Worm (Caenorhabditis elegans): Measurements from ENCODE around the gene hex-5.

The hex-5 gene

ce11 chrX:14900487-14900886 lies 4.6 kb downstream of the hex-5 start:
- no peak for TF ChIP-seq tbx-11 (GFP tag; IDR thresholded peaks at IDR 0.05)
- TF ChIP-seq sea-1 (GFP tag; conservative IDR thresholded peaks at IDR 0.05) = no peak
- no peak for TF ChIP-seq tra-4 (tag; optimal IDR thresholded peaks at IDR 0.05)
- no peak for TF ChIP-seq ceh-36 (tag; optimal IDR thresholded peaks at IDR 0.05)
- TF ChIP-seq hnd-1 (tag; optimal IDR thresholded peaks at IDR 0.05) = no peak
- TF ChIP-seq ama-1 (optimal IDR thresholded peaks at IDR 0.05) = no peak
- TF ChIP-seq scrt-1 (GFP tag; IDR thresholded peaks at IDR 0.05) = no peak
- TF ChIP-seq tbx-37 (GFP tag; conservative IDR thresholded peaks at IDR 0.05) = no peak
- TF ChIP-seq ceh-13 (GFP tag; optimal IDR thresholded peaks at IDR 0.05) = no peak
- no peak for TF ChIP-seq flt-1 (GFP tag; IDR thresholded peaks at IDR 0.05)
- no peak for TF ChIP-seq ets-7 (tag; optimal IDR thresholded peaks at IDR 0.05)
- TF ChIP-seq aly-1 (tag; optimal IDR thresholded peaks at IDR 0.05) = no peak
- no peak for TF ChIP-seq hmg-4 (GFP tag; optimal IDR thresholded peaks at IDR 0.05)
- TF ChIP-seq pes-1 (GFP tag; IDR thresholded peaks at IDR 0.05) = no peak
- no peak for TF ChIP-seq B0310.2 (tag; optimal IDR thresholded peaks at IDR 0.05)
- TF ChIP-seq F13C5.2 (tag; optimal IDR thresholded peaks at IDR 0.05) = no peak
- TF ChIP-seq hmbx-1 (tag; optimal IDR thresholded peaks at IDR 0.05) = no peak

- TF ChIP-seq ets-7 (tag; optimal IDR thresholded peaks at IDR 0.05) (no peak), flt-1 (GFP tag; IDR thresholded peaks at IDR 0.05) (no peak), ceh-36 (tag; optimal IDR thresholded peaks at IDR 0.05) (no peak), tbx-37 (GFP tag; conservative IDR thresholded peaks at IDR 0.05) (no peak), hmbx-1 (tag; optimal IDR thresholded peaks at IDR 0.05) (no peak), ama-1 (optimal IDR thresholded peaks at IDR 0.05) (no peak), B0310.2 (tag; optimal IDR thresholded peaks at IDR 0.05) (no peak), tbx-11 (GFP tag; IDR thresholded peaks at IDR 0.05) (no peak), hmg-4 (GFP tag; optimal IDR thresholded peaks at IDR 0.05) (no peak), aly-1 (tag; optimal IDR thresholded peaks at IDR 0.05) (no peak)
Measured at ce11 chrX:14898205-14898604, 6.9 kb downstream of the hex-5 start, which contains the start of gene lips-8. Gene lips-8, plus strand, starts transcription at chrX:14898505.

ce11 chrX:14897192-14897591 lies 7.9 kb downstream of the hex-5 start:
- TF ChIP-seq F13C5.2 (tag; optimal IDR thresholded peaks at IDR 0.05) (no peak), ceh-36 (tag; optimal IDR thresholded peaks at IDR 0.05) (no peak), hmbx-1 (tag; optimal IDR thresholded peaks at IDR 0.05) (no peak), aly-1 (tag; optimal IDR thresholded peaks at IDR 0.05) (no peak), ceh-13 (GFP tag; optimal IDR thresholded peaks at IDR 0.05) (no peak), pes-1 (GFP tag; IDR thresholded peaks at IDR 0.05) (no peak), hmg-4 (GFP tag; optimal IDR thresholded peaks at IDR 0.05) (no peak), flt-1 (GFP tag; IDR thresholded peaks at IDR 0.05) (no peak), tbx-11 (GFP tag; IDR thresholded peaks at IDR 0.05) (no peak)

ce11 chrX:14894845-14895244 lies 10.2 kb downstream of the hex-5 start, which contains the start of gene nac-1:
Gene nac-1, plus strand, starts transcription at chrX:14895145.
- no peak for TF ChIP-seq B0310.2 (tag; optimal IDR thresholded peaks at IDR 0.05)
- TF ChIP-seq hmg-4 (GFP tag; optimal IDR thresholded peaks at IDR 0.05) = no peak
- TF ChIP-seq tra-4 (tag; optimal IDR thresholded peaks at IDR 0.05) = no peak
- TF ChIP-seq scrt-1 (GFP tag; IDR thresholded peaks at IDR 0.05) = no peak
- TF ChIP-seq tbx-37 (GFP tag; conservative IDR thresholded peaks at IDR 0.05) = no peak
- no peak for TF ChIP-seq ama-1 (optimal IDR thresholded peaks at IDR 0.05)
- no peak for TF ChIP-seq aly-1 (tag; optimal IDR thresholded peaks at IDR 0.05)
- TF ChIP-seq sea-1 (GFP tag; conservative IDR thresholded peaks at IDR 0.05) = no peak
- TF ChIP-seq ceh-13 (GFP tag; optimal IDR thresholded peaks at IDR 0.05) = no peak
- TF ChIP-seq hnd-1 (tag; optimal IDR thresholded peaks at IDR 0.05) = no peak
- TF ChIP-seq ets-7 (tag; optimal IDR thresholded peaks at IDR 0.05) = no peak
- TF ChIP-seq tbx-11 (GFP tag; IDR thresholded peaks at IDR 0.05) = no peak
- TF ChIP-seq ceh-36 (tag; optimal IDR thresholded peaks at IDR 0.05) = no peak
- TF ChIP-seq flt-1 (GFP tag; IDR thresholded peaks at IDR 0.05) = no peak
- no peak for TF ChIP-seq pes-1 (GFP tag; IDR thresholded peaks at IDR 0.05)
- TF ChIP-seq hmbx-1 (tag; optimal IDR thresholded peaks at IDR 0.05) = no peak
- TF ChIP-seq F13C5.2 (tag; optimal IDR thresholded peaks at IDR 0.05) = no peak

- TF ChIP-seq ama-1 (optimal IDR thresholded peaks at IDR 0.05) = no peak
Measured at ce11 chrX:14894380-14894779, 10.7 kb downstream of the hex-5 start.

- no peak for TF ChIP-seq tbx-11 (GFP tag; IDR thresholded peaks at IDR 0.05)
- no peak for TF ChIP-seq flt-1 (GFP tag; IDR thresholded peaks at IDR 0.05)
- no peak for TF ChIP-seq hnd-1 (tag; optimal IDR thresholded peaks at IDR 0.05)
- no peak for TF ChIP-seq scrt-1 (GFP tag; IDR thresholded peaks at IDR 0.05)
- no peak for TF ChIP-seq pes-1 (GFP tag; IDR thresholded peaks at IDR 0.05)
- no peak for TF ChIP-seq hmg-4 (GFP tag; optimal IDR thresholded peaks at IDR 0.05)
- TF ChIP-seq sea-1 (GFP tag; conservative IDR thresholded peaks at IDR 0.05) = no peak
- no peak for TF ChIP-seq F13C5.2 (tag; optimal IDR thresholded peaks at IDR 0.05)
- TF ChIP-seq tra-4 (tag; optimal IDR thresholded peaks at IDR 0.05) = no peak
- no peak for TF ChIP-seq ama-1 (optimal IDR thresholded peaks at IDR 0.05)
Measured at ce11 chrX:14888188-14888587, 16.9 kb downstream of the hex-5 start, which contains the start of gene daf-6. Gene daf-6, plus strand, starts transcription at chrX:14888488.

ce11 chrX:14885855-14886254 lies 19.2 kb downstream of the hex-5 start:
- TF ChIP-seq ama-1 (optimal IDR thresholded peaks at IDR 0.05) = no peak
- no peak for TF ChIP-seq ceh-36 (tag; optimal IDR thresholded peaks at IDR 0.05)
- TF ChIP-seq tbx-37 (GFP tag; conservative IDR thresholded peaks at IDR 0.05) = no peak
- TF ChIP-seq hnd-1 (tag; optimal IDR thresholded peaks at IDR 0.05) = no peak
- TF ChIP-seq tbx-11 (GFP tag; IDR thresholded peaks at IDR 0.05) = no peak
- TF ChIP-seq F13C5.2 (tag; optimal IDR thresholded peaks at IDR 0.05) = no peak
- no peak for TF ChIP-seq hmbx-1 (tag; optimal IDR thresholded peaks at IDR 0.05)
- TF ChIP-seq tra-4 (tag; optimal IDR thresholded peaks at IDR 0.05) = no peak
- TF ChIP-seq flt-1 (GFP tag; IDR thresholded peaks at IDR 0.05) = no peak
- no peak for TF ChIP-seq aly-1 (tag; optimal IDR thresholded peaks at IDR 0.05)

ce11 chrX:14881119-14881518 lies 23.9 kb downstream of the hex-5 start, which contains the start of gene flp-8:
Gene flp-8, plus strand, starts transcription at chrX:14881419.
- TF ChIP-seq sea-1 (GFP tag; conservative IDR thresholded peaks at IDR 0.05) = no peak
- no peak for TF ChIP-seq hnd-1 (tag; optimal IDR thresholded peaks at IDR 0.05)
- TF ChIP-seq pes-1 (GFP tag; IDR thresholded peaks at IDR 0.05) = no peak
- TF ChIP-seq hmbx-1 (tag; optimal IDR thresholded peaks at IDR 0.05) = no peak
- no peak for TF ChIP-seq ceh-13 (GFP tag; optimal IDR thresholded peaks at IDR 0.05)

Measured in whole organism, early embryonic.